Fruit fly (Drosophila melanogaster): ENCODE data around the gene CG17234.

CG17234 gene

DNA sequence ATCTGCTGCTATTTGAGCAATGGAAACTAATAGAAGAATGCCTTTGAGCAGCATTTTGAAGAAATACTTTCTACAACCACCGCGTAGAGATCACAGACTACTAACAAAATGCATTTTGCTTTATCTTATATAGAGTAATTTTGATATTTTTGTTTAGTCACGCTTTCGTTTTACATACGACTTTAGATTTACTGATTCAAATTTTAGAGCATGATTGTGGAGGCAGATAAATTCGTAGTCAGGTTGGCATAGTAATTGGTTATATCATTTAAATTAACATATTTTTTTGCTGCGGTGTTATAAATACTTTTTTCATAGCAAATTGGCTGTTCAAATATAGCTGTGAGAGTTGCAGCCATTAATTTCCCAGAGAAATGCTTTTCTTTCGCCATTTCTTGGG is 16.2 kb downstream of the CG17234 start, which contains the start of gene CG17242:
TSS of gene CG17242 (minus strand) at position 101 of the 400 bp plus-strand sequence.
- TF ChIP-seq lola (GFP tag; optimal IDR thresholded peaks at IDR 0.05) (no peak), pan (optimal IDR thresholded peaks at IDR 0.05) (no peak), Mio (GFP tag; optimal IDR thresholded peaks at IDR 0.05) (no peak), Myc (optimal IDR thresholded peaks at IDR 0.05) (no peak), usp (GFP tag; optimal IDR thresholded peaks at IDR 0.05) (no peak), fru (GFP tag; optimal IDR thresholded peaks at IDR 0.05) (no peak)

DNA sequence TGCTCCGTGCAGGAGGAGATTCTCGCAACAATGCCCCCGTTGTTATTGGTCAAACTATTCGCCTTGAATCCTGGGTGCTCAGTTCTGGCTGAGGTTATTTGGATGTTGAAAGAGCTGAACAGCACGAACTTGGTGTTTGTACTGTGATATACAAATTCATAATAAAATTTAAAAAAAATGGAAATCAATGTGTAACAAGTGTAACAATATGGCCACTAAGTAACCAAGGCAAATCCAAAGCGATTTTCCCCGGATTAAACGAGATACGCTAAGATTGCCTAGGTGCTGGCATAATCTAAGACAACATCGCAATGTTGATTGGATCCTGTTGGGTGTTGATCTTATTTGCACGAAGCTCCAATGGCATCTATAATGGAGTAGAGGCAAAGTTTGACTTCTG is 32.0 kb downstream of the CG17234 start, which contains the start of gene CG4271:
TSS of gene CG4271 (plus strand) at position 301 of the 400 bp plus-strand sequence.
- TF ChIP-seq brk (GFP tag; optimal IDR thresholded peaks at IDR 0.05) (no peak), Hnf4 (GFP tag; optimal IDR thresholded peaks at IDR 0.05) (no peak), Vsx2 (GFP tag; optimal IDR thresholded peaks at IDR 0.05; ENCODE audit: partially characterized antibody) (no peak), fru (GFP tag; optimal IDR thresholded peaks at IDR 0.05) (no peak), Hr83 (GFP tag; optimal IDR thresholded peaks at IDR 0.05; ENCODE audit: poor library complexity, severe bottlenecking) (no peak), CG32264 (GFP tag; optimal IDR thresholded peaks at IDR 0.05) (no peak), tai (GFP tag; optimal IDR thresholded peaks at IDR 0.05) (no peak), Dfd (GFP tag; optimal IDR thresholded peaks at IDR 0.05) (no peak)

DNA sequence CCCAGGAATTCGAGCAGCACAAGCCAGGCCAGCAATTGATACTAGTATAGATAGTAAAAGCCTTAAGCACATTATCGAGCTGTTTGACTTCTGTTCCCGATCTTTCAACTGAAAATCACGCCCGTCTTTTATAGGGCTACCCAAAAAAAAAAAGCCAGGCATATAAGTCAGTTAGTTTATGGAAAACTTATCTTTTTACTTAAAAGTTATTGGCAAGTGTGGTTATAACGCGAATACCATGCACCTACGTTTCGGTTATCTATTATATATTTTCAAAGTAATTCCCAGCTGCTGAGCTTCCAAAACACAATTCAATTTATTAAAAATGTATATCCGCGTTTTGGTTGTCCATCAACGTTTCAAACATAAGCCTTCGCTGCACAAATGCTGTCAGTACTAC is 33.9 kb downstream of the CG17234 start, which contains the start of gene CG31681:
TSS of gene CG31681 (minus strand) at position 101 of the 400 bp plus-strand sequence.
- TF ChIP-seq sage (GFP tag; optimal IDR thresholded peaks at IDR 0.05): no peak

DNA sequence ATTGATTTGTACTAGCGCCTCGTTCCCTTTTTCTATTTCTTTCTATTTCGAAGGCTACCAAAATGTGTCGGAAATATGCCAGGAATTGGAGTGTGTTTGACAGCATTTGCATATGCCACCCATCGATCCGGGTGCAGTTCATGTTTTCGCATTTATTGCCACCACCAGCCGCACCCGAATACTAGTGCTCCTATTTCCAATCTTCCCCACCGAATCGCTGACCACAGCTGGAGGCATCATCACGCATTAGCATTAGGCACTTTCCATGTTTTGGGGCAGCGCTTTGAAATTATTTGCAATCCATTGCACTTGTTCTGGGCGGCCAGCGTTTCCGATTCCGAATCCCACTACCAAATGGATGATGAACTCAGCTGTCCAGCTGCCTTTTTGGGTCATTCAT is 35.0 kb downstream of the CG17234 start, which contains the start of gene CG42658:
TSS of gene CG42658 (minus strand) at position 101 of the 400 bp plus-strand sequence.
- TF ChIP-seq Dfd (GFP tag; optimal IDR thresholded peaks at IDR 0.05) (no peak), ey (GFP tag; optimal IDR thresholded peaks at IDR 0.05) (no peak), dsf (GFP tag; optimal IDR thresholded peaks at IDR 0.05; ENCODE audit: borderline replicate concordance) (no peak), Abd-B (GFP tag; optimal IDR thresholded peaks at IDR 0.05) (no peak), CG9705 (GFP tag; optimal IDR thresholded peaks at IDR 0.05) (no peak), pan (optimal IDR thresholded peaks at IDR 0.05) (no peak), jim (GFP tag; optimal IDR thresholded peaks at IDR 0.05) (no peak)

DNA sequence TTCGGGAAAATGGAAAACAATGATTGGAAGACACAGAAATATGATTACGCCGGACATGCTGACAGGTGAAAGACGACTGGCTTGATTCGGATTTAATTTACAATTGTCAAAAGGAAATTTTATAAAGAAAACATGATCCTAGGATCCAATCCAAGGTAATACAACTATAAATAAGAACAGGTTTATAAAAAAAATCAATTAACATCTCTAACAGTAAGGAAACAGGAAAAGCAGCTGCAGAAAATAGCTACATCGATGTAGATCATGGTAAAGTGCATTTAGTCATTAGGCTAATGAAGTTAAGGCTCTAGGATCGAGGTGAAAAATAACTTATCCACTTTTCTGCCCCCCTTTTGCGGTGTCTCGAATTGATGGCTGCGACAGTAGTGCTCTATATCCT is 36.5 kb downstream of the CG17234 start, which contains the start of gene CG17237:
TSS of gene CG17237 (minus strand) at position 101 of the 400 bp plus-strand sequence.
- TF ChIP-seq HLH106 (tag; optimal IDR thresholded peaks at IDR 0.05) (no peak), lola (GFP tag; optimal IDR thresholded peaks at IDR 0.05) (no peak), Dif (GFP tag; optimal IDR thresholded peaks at IDR 0.05; ENCODE audit: partially characterized antibody) (no peak)

DNA sequence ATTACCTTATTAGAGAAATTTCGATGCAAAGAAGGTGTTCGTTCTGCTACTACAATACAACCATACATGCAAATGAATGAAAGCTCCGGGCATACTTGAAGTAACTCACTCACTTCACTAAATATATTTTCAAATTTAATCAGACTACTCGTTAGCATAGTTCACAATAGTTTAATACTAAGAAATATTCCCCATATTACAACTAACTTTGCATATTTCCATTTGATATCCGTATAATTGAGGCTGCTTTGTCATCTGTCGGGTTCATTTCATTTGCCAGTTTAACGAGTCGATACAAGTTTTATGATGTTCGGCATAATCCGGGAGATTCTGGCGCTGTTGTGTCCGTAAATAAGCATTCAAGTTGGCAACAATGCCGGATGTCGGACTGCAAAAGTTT is 37.8 kb downstream of the CG17234 start, which contains the start of gene robl22E:
TSS of gene robl22E (minus strand) at position 101 of the 400 bp plus-strand sequence.
- TF ChIP-seq Rel (GFP tag; optimal IDR thresholded peaks at IDR 0.05) (no peak), Rel (tag; optimal IDR thresholded peaks at IDR 0.05) (no peak), HLH106 (tag; optimal IDR thresholded peaks at IDR 0.05) (no peak), brk (GFP tag; optimal IDR thresholded peaks at IDR 0.05) (no peak), rgr (GFP tag; optimal IDR thresholded peaks at IDR 0.05) (no peak), dmrt93B (GFP tag; optimal IDR thresholded peaks at IDR 0.05) (no peak), Hr78 (GFP tag; optimal IDR thresholded peaks at IDR 0.05) (no peak), Hnf4 (GFP tag; optimal IDR thresholded peaks at IDR 0.05) (no peak), br (GFP tag; optimal IDR thresholded peaks at IDR 0.05) (no peak), Jra (GFP tag; optimal IDR thresholded peaks at IDR 0.05) (no peak), tai (GFP tag; optimal IDR thresholded peaks at IDR 0.05) (no peak), OdsH (GFP tag; optimal IDR thresholded peaks at IDR 0.05) (no peak)

dm6 chr2L:2299803-2300202 is 47.0 kb downstream of the CG17234 start, which contains the start of gene CG31949:
Gene CG31949, plus strand, starts transcription at chr2L:2300103.
- no peak for TF ChIP-seq Hr83 (GFP tag; optimal IDR thresholded peaks at IDR 0.05; ENCODE audit: poor library complexity, severe bottlenecking)
- TF ChIP-seq CG32264 (GFP tag; optimal IDR thresholded peaks at IDR 0.05): no peak
- no peak for TF ChIP-seq GATAd (GFP tag; optimal IDR thresholded peaks at IDR 0.05)
- no peak for TF ChIP-seq Dfd (GFP tag; optimal IDR thresholded peaks at IDR 0.05)
- no peak for TF ChIP-seq N (GFP tag; optimal IDR thresholded peaks at IDR 0.05)
- no peak for TF ChIP-seq dsf (GFP tag; optimal IDR thresholded peaks at IDR 0.05; ENCODE audit: borderline replicate concordance)
- no peak for TF ChIP-seq ey (GFP tag; optimal IDR thresholded peaks at IDR 0.05)

All from whole organism, wandering third instar larva.